Fruit fly (Drosophila melanogaster): ENCODE data around the gene He.

- TF ChIP-seq usp (GFP tag; optimal IDR thresholded peaks at IDR 0.05) (no peak), psq (optimal IDR thresholded peaks at IDR 0.05) (no peak), EcR (GFP tag; optimal IDR thresholded peaks at IDR 0.05) (no peak), CG8478 (optimal IDR thresholded peaks at IDR 0.05) (no peak), Dll (optimal IDR thresholded peaks at IDR 0.05) (no peak)
Measured at dm6 chr2L:14010410-14010809, 37.7 kb upstream of the He start.

Measured in whole organism.